In the genomic region with DNA sequence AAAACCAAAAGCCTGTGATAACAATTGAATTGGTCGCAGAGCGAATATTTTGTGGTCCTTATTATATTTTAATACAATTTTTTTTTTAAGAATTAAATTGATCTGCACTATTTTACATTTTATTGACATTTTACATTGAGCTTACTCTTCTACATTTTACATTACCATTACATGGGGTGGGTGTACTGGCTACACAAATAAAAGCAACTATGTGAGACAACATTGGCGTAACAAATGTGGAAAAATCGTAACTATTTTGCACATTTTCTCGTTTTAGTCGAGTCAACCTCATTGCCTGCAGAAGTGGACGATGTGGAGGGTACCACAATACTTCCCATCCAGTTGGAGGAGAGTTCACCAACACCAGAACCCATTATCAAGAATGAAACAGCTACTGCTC, we compare ENCODE assay signal across 1 fruit fly cellular context.
TF ChIP-seq lines count a peak whose summit lies in the region.

No protein-coding gene starts in this region.

TF ChIP-seq in whole organism, embryonic, 481 proteins besides CTCF, POLR2A, EP300 and RAD21 (continued from another document):
- TF ChIP-seq knrl (GFP tag; IDR thresholded peaks at IDR 0.05; lab: Robert Waterston, UW; ENCODE audit: partially characterized antibody) (peak; percentile 62), CG7556 (GFP tag; optimal IDR thresholded peaks at IDR 0.05; lab: Kevin White, UChicago) (no peak), Dek (tag; optimal IDR thresholded peaks at IDR 0.05; lab: Kevin White, UChicago) (peak; percentile 1), CG3847 (GFP tag; IDR thresholded peaks at IDR 0.05; lab: Robert Waterston, UW) (0 out of 2 replicates have a peak, but pooled peaks have one; percentile 19), sd (tag; optimal IDR thresholded peaks at IDR 0.05; lab: Kevin White, UChicago) (peak; percentile 13), Asciz (GFP tag; optimal IDR thresholded peaks at IDR 0.05; lab: Kevin White, UChicago) (no peak), ara (GFP tag; IDR thresholded peaks at IDR 0.05; lab: Robert Waterston, UW) (no peak), Lhr (GFP tag; optimal IDR thresholded peaks at IDR 0.05; lab: Kevin White, UChicago) (peak; percentile 8), CG16813 (GFP tag; IDR thresholded peaks at IDR 0.05; lab: Robert Waterston, UW; ENCODE audit: partially characterized antibody) (peak; percentile 66), CG14710 (tag; optimal IDR thresholded peaks at IDR 0.05; lab: Kevin White, UChicago) (peak; percentile 61), amos (GFP tag; IDR thresholded peaks at IDR 0.05; lab: Robert Waterston, UW; ENCODE audit: partially characterized antibody) (peak; percentile 71), fru (optimal IDR thresholded peaks at IDR 0.05; lab: Kevin White, UChicago) (no peak), CG6854 (GFP tag; optimal IDR thresholded peaks at IDR 0.05; lab: Kevin White, UChicago) (no peak), CG42726 (GFP tag; IDR thresholded peaks at IDR 0.05; lab: Robert Waterston, UW; ENCODE audit: partially characterized antibody) (0 out of 2 replicates have a peak, but pooled peaks have one; percentile 49), CG10209 (GFP tag; optimal IDR thresholded peaks at IDR 0.05; lab: Kevin White, UChicago) (no peak), HmgZ (tag; optimal IDR thresholded peaks at IDR 0.05; lab: Kevin White, UChicago) (peak; percentile 33), Opbp (GFP tag; IDR thresholded peaks at IDR 0.05; lab: Robert Waterston, UW; ENCODE audit: partially characterized antibody) (peak; percentile 49; the same call in 2 of the 3 replicates), Bgb (GFP tag; IDR thresholded peaks at IDR 0.05; lab: Robert Waterston, UW; ENCODE audit: partially characterized antibody) (peak; percentile 73), Tbp (GFP tag; optimal IDR thresholded peaks at IDR 0.05; lab: Kevin White, UChicago) (no peak), chif (GFP tag; optimal IDR thresholded peaks at IDR 0.05; lab: Kevin White, UChicago) (peak in 1 of 2 experiments; percentile 10), zen (tag; optimal IDR thresholded peaks at IDR 0.05; lab: Kevin White, UChicago) (peak; percentile 2), gfzf (GFP tag; optimal IDR thresholded peaks at IDR 0.05; lab: Kevin White, UChicago) (peak; percentile 15)
TF ChIP-seq in whole organism, embryonic: peak in this region for 33.
